Worm (Caenorhabditis elegans): ENCODE measurements around the gene marg-1.

DNA sequence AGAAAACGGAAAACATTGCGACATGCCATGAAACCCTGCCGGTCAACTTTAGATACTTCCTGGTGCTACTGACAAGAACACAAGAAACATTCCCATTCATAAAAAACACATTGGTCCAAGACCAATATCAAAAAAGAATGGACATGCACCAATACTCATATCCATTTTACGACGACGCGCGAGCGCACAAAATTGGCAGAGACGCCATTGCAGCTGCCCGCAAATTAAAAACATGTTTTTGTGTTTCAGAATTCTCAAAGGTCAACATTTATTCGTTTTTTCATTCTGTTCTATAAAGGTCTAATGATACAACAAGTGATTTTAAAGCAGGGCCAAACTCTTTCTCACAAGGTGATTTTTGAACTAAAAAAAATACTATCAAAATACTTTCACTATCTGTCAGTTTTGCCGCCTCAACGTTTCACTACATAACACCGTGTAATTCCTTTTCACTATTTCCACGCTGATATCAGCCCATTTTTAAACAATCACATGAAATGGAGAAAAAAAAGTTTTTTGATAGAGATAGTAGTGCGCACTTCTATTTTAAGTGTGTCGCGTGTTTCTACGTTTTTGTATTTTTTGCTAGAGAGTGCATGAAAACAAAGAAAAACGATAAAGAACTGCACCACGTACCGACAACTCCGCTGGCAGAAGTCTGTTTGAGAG, 38.0 kb upstream of the marg-1 start:
- TF ChIP-seq klf-2 (GFP tag; conservative IDR thresholded peaks at IDR 0.05) (no peak), flt-1 (GFP tag; IDR thresholded peaks at IDR 0.05) (no peak), cog-1 (tag; optimal IDR thresholded peaks at IDR 0.05) (no peak), tab-1 (GFP tag; IDR thresholded peaks at IDR 0.05) (no peak)
